Worm (Caenorhabditis elegans): Measurements from ENCODE around the gene kin-21.

DNA sequence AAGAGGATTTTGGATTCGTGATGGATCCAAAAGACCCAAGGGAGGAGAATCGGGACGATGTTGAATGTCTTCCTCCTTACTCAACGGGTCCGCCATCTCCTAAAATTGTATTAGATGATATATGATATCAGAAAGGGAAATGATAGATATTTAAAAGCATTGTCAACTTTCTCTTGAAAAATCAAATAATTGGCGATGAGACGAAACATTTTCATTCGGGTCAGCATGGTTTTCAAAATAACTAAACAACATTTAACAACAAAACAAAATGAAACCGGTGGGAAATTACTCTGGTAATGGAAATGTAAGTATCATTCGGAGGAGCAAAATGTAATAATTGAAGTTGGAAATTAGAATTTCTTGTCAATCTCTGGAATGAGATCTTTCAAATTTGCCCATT is 36.2 kb upstream of the kin-21 start, which contains the start of gene pis-1:
- TF ChIP-seq fkh-10 (GFP tag; optimal IDR thresholded peaks at IDR 0.05) (no peak), ceh-9 (tag; optimal IDR thresholded peaks at IDR 0.05) (no peak), nhr-77 (tag; optimal IDR thresholded peaks at IDR 0.05) (no peak), skn-1 (tag; optimal IDR thresholded peaks at IDR 0.05) (no peak), elt-1 (tag; optimal IDR thresholded peaks at IDR 0.05) (no peak), unc-62 (GFP tag; optimal IDR thresholded peaks at IDR 0.05) (no peak)

Measured in whole organism, L3 larva.